Worm (Caenorhabditis elegans): ENCODE measurements around the gene Y69A2AR.28.

- TF ChIP-seq elt-1 (tag; optimal IDR thresholded peaks at IDR 0.05; ENCODE audit: borderline replicate concordance, insufficient read depth) (no peak), ceh-83 (GFP tag; optimal IDR thresholded peaks at IDR 0.05) (no peak)
Observed at ce11 chrIV:2568267-2568666, 44.6 kb downstream of the Y69A2AR.28 start, which contains the start of the genes Y69A2AR.25 and Y69A2AR.12.
